Worm (Caenorhabditis elegans) whole organism, young adult: ENCODE data around the gene rars-2.

Experiments
- B0336.3 ChIP-seq: fragments of 200-800 bp; sonication (Bioruptor generic); IDR thresholded peaks from 2 replicates; pipeline ENCODE4 v1.3.6; 2022; ENCODE audit warnings: missing genetic modification characterization, missing compliant biosample characterization
- D2030.7 ChIP-seq: fragments of 200-800 bp; sonication (Bioruptor generic); IDR thresholded peaks from 2 replicates; pipeline ENCODE4 v1.3.6; 2022; ENCODE audit warnings: missing genetic modification reagents, missing genetic modification characterization, missing compliant biosample characterization
- F22D6.2 ChIP-seq: sonication (generic microtip); optimal IDR thresholded peaks from 2 replicates; lab custom pipeline; 2016; ENCODE audit warnings: mild to moderate bottlenecking, missing genetic modification characterization, missing compliant biosample characterization
- F33H1.4 ChIP-seq: fragments of 200-800 bp; sonication (Bioruptor generic); IDR thresholded peaks from 2 replicates; pipeline ENCODE4 v1.3.6; 2022; ENCODE audit warnings: missing genetic modification reagents, missing genetic modification characterization, missing compliant biosample characterization
- F55B11.4 ChIP-seq: sonication (generic microtip); optimal IDR thresholded peaks from 2 replicates; lab custom pipeline; 2016; ENCODE audit warnings: missing compliant biosample characterization, missing genetic modification characterization, borderline replicate concordance; ENCODE audit not compliant: insufficient read depth
- K11D2.4 ChIP-seq: fragments of 200-800 bp; sonication (Bioruptor generic); IDR thresholded peaks from 2 replicates; pipeline ENCODE4 v1.3.6; 2022; ENCODE audit warnings: missing genetic modification reagents, missing genetic modification characterization, missing compliant biosample characterization
- T07F8.4 ChIP-seq: sonication (generic microtip); optimal IDR thresholded peaks from 2 replicates; lab custom pipeline; 2016; ENCODE audit warnings: mild to moderate bottlenecking, missing genetic modification characterization, moderate library complexity, missing compliant biosample characterization
- Y53G8AR.9 ChIP-seq: fragments of 200-800 bp; sonication (Bioruptor generic); conservative IDR thresholded peaks from 2 replicates; pipeline ENCODE4 v1.3.6; 2022; ENCODE audit warnings: missing genetic modification reagents, missing genetic modification characterization, missing compliant biosample characterization
- Y79H2A.3 ChIP-seq: fragments of 200-800 bp; sonication (Bioruptor generic); conservative IDR thresholded peaks from 2 replicates; pipeline ENCODE4 v1.3.6; 2022; ENCODE audit warnings: missing genetic modification reagents, missing genetic modification characterization, missing compliant biosample characterization
- akir-1 ChIP-seq: fragments of 200-800 bp; sonication (Bioruptor generic); optimal IDR thresholded peaks from 2 replicates; lab custom pipeline; 2018; ENCODE audit warnings: mild to moderate bottlenecking, missing genetic modification characterization, moderate library complexity, missing compliant biosample characterization
- aptf-2 ChIP-seq: fragments of 200-800 bp; sonication (Bioruptor generic); conservative IDR thresholded peaks from 2 replicates; pipeline ENCODE4 v1.3.6; 2022; ENCODE audit warnings: missing genetic modification reagents, missing genetic modification characterization, missing compliant biosample characterization
- aptf-3 ChIP-seq: fragments of 200-800 bp; sonication (Bioruptor generic); IDR thresholded peaks from 2 replicates; pipeline ENCODE4 v1.3.6; 2022; ENCODE audit warnings: missing genetic modification characterization, missing compliant biosample characterization
- attf-5 ChIP-seq: fragments of 200-800 bp; sonication (Bioruptor generic); optimal IDR thresholded peaks from 2 replicates; lab custom pipeline; 2018; ENCODE audit warnings: mild to moderate bottlenecking, missing genetic modification characterization, missing compliant biosample characterization
- bed-1 ChIP-seq: fragments of 200-800 bp; sonication (Bioruptor generic); IDR thresholded peaks from 2 replicates; pipeline ENCODE4 v1.3.6; 2022; ENCODE audit warnings: missing genetic modification reagents, missing genetic modification characterization, missing compliant biosample characterization
- ceh-100 ChIP-seq: fragments of 200-800 bp; sonication (Bioruptor generic); IDR thresholded peaks from 2 replicates; pipeline ENCODE4 v1.3.6; 2022; ENCODE audit warnings: missing genetic modification reagents, missing genetic modification characterization, missing compliant biosample characterization
- ceh-58 ChIP-seq: fragments of 200-800 bp; sonication (Bioruptor generic); IDR thresholded peaks from 2 replicates; pipeline ENCODE4 v1.3.6; 2022; ENCODE audit warnings: missing genetic modification characterization, missing compliant biosample characterization
- ceh-91 ChIP-seq: fragments of 200-800 bp; sonication (Bioruptor generic); IDR thresholded peaks from 2 replicates; pipeline ENCODE4 v1.3.6; 2022; ENCODE audit warnings: missing genetic modification reagents, missing genetic modification characterization, missing compliant biosample characterization
- dpl-1 ChIP-seq: fragments of 150-350 bp; optimal IDR thresholded peaks from 2 replicates; lab custom pipeline; 2014; ENCODE audit warnings: missing biosample characterization, missing genetic modification reagents, missing genetic modification characterization
- efl-1 ChIP-seq: fragments of 150-350 bp; optimal IDR thresholded peaks from 2 replicates; lab custom pipeline; 2014; ENCODE audit warnings: missing biosample characterization, missing genetic modification reagents, missing genetic modification characterization
- egl-44 ChIP-seq: fragments of 200-800 bp; sonication (Bioruptor generic); IDR thresholded peaks from 2 replicates; pipeline ENCODE4 v1.3.6; 2022; ENCODE audit warnings: missing genetic modification reagents, missing genetic modification characterization, missing compliant biosample characterization
- gei-17 ChIP-seq: fragments of 200-800 bp; sonication (Bioruptor generic); optimal IDR thresholded peaks from 2 replicates; lab custom pipeline; 2018; ENCODE audit warnings: mild to moderate bottlenecking, missing genetic modification characterization, missing compliant biosample characterization
- hlh-26 ChIP-seq: fragments of 200-800 bp; sonication (Bioruptor generic); conservative IDR thresholded peaks from 2 replicates; pipeline ENCODE4 v1.3.6; 2022; ENCODE audit warnings: missing genetic modification reagents, missing genetic modification characterization, missing compliant biosample characterization
- hmg-1.2 ChIP-seq: fragments of 200-800 bp; sonication (Bioruptor generic); IDR thresholded peaks from 2 replicates; pipeline ENCODE4 v1.3.6; 2022; ENCODE audit warnings: missing genetic modification reagents, missing genetic modification characterization, missing compliant biosample characterization
- hmg-20 ChIP-seq: fragments of 200-800 bp; sonication (Bioruptor generic); IDR thresholded peaks from 2 replicates; pipeline ENCODE4 v1.3.6; 2022; ENCODE audit warnings: missing genetic modification reagents, missing genetic modification characterization, missing compliant biosample characterization
- let-526 ChIP-seq: fragments of 200-800 bp; sonication (Bioruptor generic); IDR thresholded peaks from 2 replicates; pipeline ENCODE4 v1.3.6; 2022; ENCODE audit warnings: missing genetic modification reagents, missing genetic modification characterization, missing compliant biosample characterization
- lsl-1 ChIP-seq: fragments of 200-800 bp; sonication (Bioruptor generic); optimal IDR thresholded peaks from 2 replicates; lab custom pipeline; 2018; ENCODE audit warnings: mild to moderate bottlenecking, missing genetic modification characterization, moderate library complexity, missing compliant biosample characterization
- madf-6 ChIP-seq: fragments of 200-800 bp; sonication (Bioruptor generic); IDR thresholded peaks from 2 replicates; pipeline ENCODE4 v1.3.6; 2022; ENCODE audit warnings: missing genetic modification reagents, missing genetic modification characterization, missing compliant biosample characterization
- madf-8 ChIP-seq: fragments of 200-800 bp; sonication (Bioruptor generic); conservative IDR thresholded peaks from 2 replicates; pipeline ENCODE4 v1.3.6; 2022; ENCODE audit warnings: missing genetic modification reagents, missing genetic modification characterization, missing compliant biosample characterization
- mel-28 ChIP-seq: sonication (generic microtip); optimal IDR thresholded peaks from 2 replicates; lab custom pipeline; 2016; ENCODE audit warnings: borderline replicate concordance, mild to moderate bottlenecking, missing genetic modification characterization, missing compliant biosample characterization
- nhr-90 ChIP-seq: sonication (generic microtip); optimal IDR thresholded peaks from 2 replicates; lab custom pipeline; 2016; ENCODE audit warnings: missing genotype, mild to moderate bottlenecking, missing genetic modification characterization, missing compliant biosample characterization
- pbrm-1 ChIP-seq: fragments of 200-800 bp; sonication (Bioruptor generic); IDR thresholded peaks from 2 replicates; pipeline ENCODE4 v1.3.6; 2022; ENCODE audit warnings: missing genetic modification reagents, missing genetic modification characterization, missing compliant biosample characterization
- rcor-1 ChIP-seq: fragments of 200-800 bp; sonication (Bioruptor generic); IDR thresholded peaks from 2 replicates; pipeline ENCODE4 v1.3.6; 2022; ENCODE audit warnings: missing genetic modification reagents, missing genetic modification characterization, missing compliant biosample characterization
- rpc-1 ChIP-seq, 2 experiments: fragments of 150-350 bp in 1 of 2; sonication (generic microtip) in 1 of 2; optimal IDR thresholded peaks; 2 replicates each; lab custom pipeline; 2014 to 2018; ENCODE audit warnings: missing biosample characterization in 1 of 2, missing genetic modification characterization in 1 of 2, missing genetic modification reagents in 1 of 2, missing genotype in 1 of 2
- sdz-38 ChIP-seq: sonication (generic microtip); optimal IDR thresholded peaks from 2 replicates; lab custom pipeline; 2016; ENCODE audit warnings: missing genotype, missing genetic modification characterization, missing compliant biosample characterization
- sea-2 ChIP-seq: fragments of 200-800 bp; sonication (Bioruptor generic); IDR thresholded peaks from 2 replicates; pipeline ENCODE4 v1.3.6; 2022; ENCODE audit warnings: missing genetic modification characterization, missing compliant biosample characterization
- snpc-1.1 ChIP-seq: sonication (generic microtip); optimal IDR thresholded peaks from 2 replicates; lab custom pipeline; 2017; ENCODE audit warnings: missing genetic modification characterization, mild to moderate bottlenecking, missing compliant biosample characterization, antibody characterized with exemption, moderate library complexity, missing genotype, missing genetic modification reagents; ENCODE audit not compliant: insufficient read depth
- tbx-9 ChIP-seq: sonication (generic microtip); optimal IDR thresholded peaks from 2 replicates; lab custom pipeline; 2016; ENCODE audit warnings: borderline replicate concordance, missing genetic modification characterization, inconsistent platforms, missing compliant biosample characterization
- xnd-1 ChIP-seq: sonication (generic microtip); optimal IDR thresholded peaks from 2 replicates; lab custom pipeline; 2016; ENCODE audit warnings: missing genotype, missing genetic modification reagents, missing genetic modification characterization, missing compliant biosample characterization
- zfh-2 ChIP-seq: fragments of 200-800 bp; sonication (Bioruptor generic); conservative IDR thresholded peaks from 2 replicates; pipeline ENCODE4 v1.3.6; 2022; ENCODE audit warnings: missing genetic modification reagents, missing genetic modification characterization, missing compliant biosample characterization
- zim-3 ChIP-seq: sonication (generic microtip); optimal IDR thresholded peaks from 2 replicates; lab custom pipeline; 2017; ENCODE audit warnings: mild to moderate bottlenecking, missing genetic modification characterization, moderate library complexity, missing compliant biosample characterization
- ztf-18 ChIP-seq: sonication (generic microtip); optimal IDR thresholded peaks from 2 replicates; lab custom pipeline; 2016; ENCODE audit warnings: missing genotype, mild to moderate bottlenecking, missing genetic modification characterization, missing compliant biosample characterization

The rars-2 gene

ce11 chrII:6125259-6125658 is at the start of gene rars-2:
TSS of gene rars-2 (plus strand) at chrII:6125559.
- TF ChIP-seq gei-17 (GFP tag; lab: Kevin White, UChicago) (no peak), tbx-9 (tag; lab: Kevin White, UChicago) (no peak), madf-6 (GFP tag; lab: Robert Waterston, UW) (peak; percentile 39; the same call in 1 of the 2 replicates), madf-8 (GFP tag; lab: Robert Waterston, UW) (0 out of 2 replicates have a peak, but pooled peaks have one; percentile 8), let-526 (GFP tag; lab: Robert Waterston, UW) (no peak)

- TF ChIP-seq F22D6.2 (tag; lab: Kevin White, UChicago) (no peak), T07F8.4 (no peak), Y53G8AR.9 (GFP tag; lab: Robert Waterston, UW) (no peak), rcor-1 (GFP tag; lab: Robert Waterston, UW) (no peak), sdz-38 (tag; lab: Kevin White, UChicago) (no peak), K11D2.4 (GFP tag; lab: Robert Waterston, UW) (no peak), sea-2 (GFP tag; lab: Robert Waterston, UW) (no peak), akir-1 (GFP tag; lab: Kevin White, UChicago) (no peak), aptf-2 (no peak), bed-1 (GFP tag; lab: Robert Waterston, UW) (no peak), F55B11.4 (tag; lab: Kevin White, UChicago) (no peak), attf-5 (GFP tag; lab: Kevin White, UChicago) (no peak), ceh-91 (GFP tag; lab: Robert Waterston, UW) (no peak), egl-44 (GFP tag; lab: Robert Waterston, UW) (no peak), madf-8 (GFP tag; lab: Robert Waterston, UW) (no peak), dpl-1 (GFP tag; lab: Kevin White, UChicago) (no peak), aptf-3 (GFP tag; lab: Robert Waterston, UW) (no peak)
Measured at ce11 chrII:6077604-6078003, 47.8 kb upstream of the rars-2 start, which contains the start of gene H12I13.6. TSS of gene H12I13.6 (plus strand) at chrII:6077904.

ce11 chrII:6080743-6081142 is 44.6 kb upstream of the rars-2 start, which contains the start of gene fbf-1:
TSS of gene fbf-1 (minus strand) at chrII:6080843.
- TF ChIP-seq ceh-58 (GFP tag; lab: Robert Waterston, UW) = no peak
- TF ChIP-seq pbrm-1 (GFP tag; lab: Robert Waterston, UW) = no peak
- TF ChIP-seq lsl-1 (GFP tag; lab: Kevin White, UChicago) = peak; percentile 43
- TF ChIP-seq D2030.7 (GFP tag; lab: Robert Waterston, UW) = no peak

ce11 chrII:6082620-6083019 is 42.7 kb upstream of the rars-2 start, which contains the start of gene F21H12.3:
TSS of gene F21H12.3 (plus strand) at chrII:6082920.
- TF ChIP-seq zim-3 = no peak
- no peak for TF ChIP-seq rpc-1 (optimal IDR thresholded peaks at IDR 0.05; lab: Kevin White, UChicago)
- TF ChIP-seq rpc-1 (tag; optimal IDR thresholded peaks at IDR 0.05; lab: Kevin White, UChicago) = no peak
- TF ChIP-seq Y79H2A.3 (GFP tag; lab: Robert Waterston, UW) = no peak
- TF ChIP-seq madf-6 (GFP tag; lab: Robert Waterston, UW) = no peak
- no peak for TF ChIP-seq hmg-1.2 (GFP tag; lab: Robert Waterston, UW)
- TF ChIP-seq hlh-26 (GFP tag; lab: Robert Waterston, UW) = no peak
- TF ChIP-seq F33H1.4 (GFP tag; lab: Robert Waterston, UW) = no peak
- TF ChIP-seq efl-1 (GFP tag; lab: Kevin White, UChicago) = no peak
- TF ChIP-seq B0336.3 = no peak
- no peak for TF ChIP-seq snpc-1.1 (tag; lab: Kevin White, UChicago)
- TF ChIP-seq hmg-20 (GFP tag; lab: Robert Waterston, UW) = no peak
- no peak for TF ChIP-seq egl-44 (GFP tag; lab: Robert Waterston, UW)
- TF ChIP-seq dpl-1 (GFP tag; lab: Kevin White, UChicago) = no peak
- no peak for TF ChIP-seq ztf-18
- no peak for TF ChIP-seq xnd-1 (tag; lab: Kevin White, UChicago)
- no peak for TF ChIP-seq zfh-2 (GFP tag; lab: Robert Waterston, UW)
- no peak for TF ChIP-seq ceh-100 (GFP tag; lab: Robert Waterston, UW)
- no peak for TF ChIP-seq nhr-90 (tag; lab: Kevin White, UChicago)
- no peak for TF ChIP-seq mel-28 (tag; lab: Kevin White, UChicago)
